Worm (Caenorhabditis elegans) whole organism, early embryonic: Measurements from ENCODE around the gene rilp-1.

Experiments
- B0310.2 ChIP-seq: sonication (generic microtip); optimal IDR thresholded peaks from 2 replicates; lab custom pipeline; 2016; ENCODE audit warnings: mild to moderate bottlenecking, missing genetic modification characterization, missing compliant biosample characterization
- F13C5.2 ChIP-seq: sonication (generic microtip); optimal IDR thresholded peaks from 2 replicates; lab custom pipeline; 2017; ENCODE audit warnings: mild to moderate bottlenecking, missing genetic modification characterization, inconsistent platforms, missing compliant biosample characterization
- aly-1 ChIP-seq: sonication (generic microtip); optimal IDR thresholded peaks from 2 replicates; lab custom pipeline; 2016; ENCODE audit warnings: missing genetic modification characterization, missing compliant biosample characterization
- ama-1 ChIP-seq: fragments of 150-350 bp; optimal IDR thresholded peaks from 2 replicates; lab custom pipeline; 2014
- ets-7 ChIP-seq: sonication (generic microtip); optimal IDR thresholded peaks from 2 replicates; lab custom pipeline; 2016; ENCODE audit warnings: missing genotype, missing genetic modification characterization, missing compliant biosample characterization
- flt-1 ChIP-seq: fragments of 200-800 bp; sonication (Bioruptor generic); IDR thresholded peaks from 2 replicates; pipeline ENCODE4 v1.3.6; 2022; ENCODE audit warnings: missing genetic modification characterization, missing compliant biosample characterization
- hmbx-1 ChIP-seq: sonication (generic microtip); optimal IDR thresholded peaks from 2 replicates; lab custom pipeline; 2016; ENCODE audit warnings: mild to moderate bottlenecking, missing genetic modification characterization, missing compliant biosample characterization
- hmg-4 ChIP-seq: fragments of 200-800 bp; sonication (Bioruptor generic); optimal IDR thresholded peaks from 2 replicates; lab custom pipeline; 2018; ENCODE audit warnings: mild to moderate bottlenecking, missing genetic modification characterization, missing compliant biosample characterization
- hnd-1 ChIP-seq: sonication (generic microtip); optimal IDR thresholded peaks from 2 replicates; lab custom pipeline; 2016; ENCODE audit warnings: missing genetic modification characterization, missing compliant biosample characterization
- pes-1 ChIP-seq: fragments of 200-800 bp; sonication (Bioruptor generic); IDR thresholded peaks from 2 replicates; pipeline ENCODE4 v1.3.6; 2022; ENCODE audit warnings: missing genetic modification reagents, missing genetic modification characterization, missing compliant biosample characterization
- scrt-1 ChIP-seq: fragments of 200-800 bp; sonication (Bioruptor generic); IDR thresholded peaks from 2 replicates; pipeline ENCODE4 v1.3.6; 2022; ENCODE audit warnings: missing genetic modification characterization, missing compliant biosample characterization
- tbx-11 ChIP-seq: fragments of 200-800 bp; sonication (Bioruptor generic); IDR thresholded peaks from 2 replicates; pipeline ENCODE4 v1.3.6; 2022; ENCODE audit warnings: missing genetic modification characterization, missing compliant biosample characterization
- tbx-37 ChIP-seq: fragments of 200-800 bp; sonication (Bioruptor generic); conservative IDR thresholded peaks from 2 replicates; pipeline ENCODE4 v1.3.6; 2022; ENCODE audit warnings: missing genetic modification reagents, missing genetic modification characterization, missing compliant biosample characterization
- tra-4 ChIP-seq: sonication (generic microtip); optimal IDR thresholded peaks from 2 replicates; lab custom pipeline; 2017; ENCODE audit warnings: missing genetic modification characterization, missing compliant biosample characterization

DNA sequence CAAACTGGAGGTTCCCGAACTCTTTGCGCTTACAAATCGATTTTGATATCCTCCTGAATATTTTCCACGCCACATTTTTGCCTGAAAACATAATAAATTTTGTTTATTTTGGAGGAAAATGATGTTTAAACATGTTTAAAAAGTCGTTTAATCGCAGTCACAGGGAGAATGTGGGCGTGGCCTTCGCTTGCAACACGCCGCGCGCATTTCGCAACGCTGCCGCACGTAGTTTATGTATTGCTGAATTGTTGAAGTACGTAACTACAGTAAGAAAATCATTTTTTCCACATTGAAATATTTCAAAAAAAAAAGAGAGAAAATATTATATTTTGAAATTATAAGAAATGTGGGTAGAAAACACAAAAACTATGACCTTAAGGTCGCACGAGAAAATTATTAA, 28.3 kb downstream of the rilp-1 start, which contains the start of gene C46F11.4:
- TF ChIP-seq hmbx-1 (tag; lab: Kevin White, UChicago) (peak; percentile 59), tbx-37 (GFP tag; lab: Robert Waterston, UW) (peak; percentile 84), ets-7 (tag; lab: Kevin White, UChicago) (peak; percentile 62), B0310.2 (peak; percentile 76), pes-1 (GFP tag; lab: Robert Waterston, UW) (peak; percentile 89), ama-1 (lab: Kevin White, UChicago) (no peak), hnd-1 (tag; lab: Kevin White, UChicago) (peak; percentile 76), tbx-11 (peak; percentile 86), scrt-1 (peak; percentile 87), hmg-4 (peak; percentile 91), flt-1 (peak; percentile 85), F13C5.2 (tag; lab: Kevin White, UChicago) (peak; percentile 92), aly-1 (peak; percentile 51), tra-4 (tag; lab: Kevin White, UChicago) (peak; percentile 36)
